Fruit fly (Drosophila melanogaster) whole organism, embryonic: ENCODE results near the gene CG43127.

Experiments used
- Adf1 ChIP-seq: fragments of 200-800 bp; sonication (Bioruptor generic); IDR thresholded peaks from 2 replicates; pipeline ENCODE4 v1.3.6; 2022; ENCODE audit warnings: missing biosample characterization, missing genetic modification characterization
- Antp ChIP-seq: fragments of 200-800 bp; sonication (Bioruptor generic); optimal IDR thresholded peaks from 3 replicates; lab custom pipeline; 2016; ENCODE audit warnings: missing biosample characterization, missing genetic modification characterization
- Atf-2 ChIP-seq: fragments of 200-800 bp; sonication (Bioruptor generic); optimal IDR thresholded peaks from 2 replicates; lab custom pipeline; 2016; ENCODE audit warnings: missing biosample characterization, missing genetic modification characterization
- Atf3 ChIP-seq: fragments of 200-800 bp; sonication (Bioruptor generic); optimal IDR thresholded peaks from 3 replicates; lab custom pipeline; 2016; ENCODE audit warnings: missing biosample characterization, missing genetic modification characterization
- CG10565 ChIP-seq: fragments of 200-800 bp; sonication (Bioruptor generic); optimal IDR thresholded peaks from 3 replicates; lab custom pipeline; 2016; ENCODE audit warnings: missing biosample characterization, mild to moderate bottlenecking, missing genetic modification characterization
- CG14860 ChIP-seq: fragments of 200-800 bp; sonication (Bioruptor generic); IDR thresholded peaks from 3 replicates; pipeline ENCODE4 v1.3.6; 2022; ENCODE audit warnings: missing biosample characterization, missing genetic modification characterization; ENCODE audit not compliant: partially characterized antibody
- CG1529 ChIP-seq: fragments of 200-800 bp; sonication (Bioruptor generic); optimal IDR thresholded peaks from 3 replicates; lab custom pipeline; 2018; ENCODE audit warnings: missing biosample characterization, missing genetic modification characterization
- CG15514 ChIP-seq: fragments of 200-800 bp; sonication (Bioruptor generic); optimal IDR thresholded peaks from 3 replicates; lab custom pipeline; 2017; ENCODE audit warnings: missing biosample characterization, missing genetic modification characterization, mild to moderate bottlenecking, moderate library complexity, missing genetic modification reagents
- CG17359 ChIP-seq: fragments of 200-800 bp; sonication (Bioruptor generic); optimal IDR thresholded peaks from 3 replicates; lab custom pipeline; 2018; ENCODE audit warnings: missing biosample characterization, mild to moderate bottlenecking, missing genetic modification characterization, moderate library complexity
- CG17829 ChIP-seq: fragments of 200-800 bp; optimal IDR thresholded peaks from 2 replicates; lab custom pipeline; 2019; ENCODE audit warnings: missing biosample characterization, mild to moderate bottlenecking, missing genetic modification characterization, moderate library complexity
- CG2678 ChIP-seq: fragments of 200-800 bp; sonication (Bioruptor generic); optimal IDR thresholded peaks from 3 replicates; lab custom pipeline; 2019; ENCODE audit warnings: missing biosample characterization, mild to moderate bottlenecking, missing genetic modification characterization, moderate library complexity
- CG3281 ChIP-seq: fragments of 200-800 bp; sonication (Bioruptor generic); optimal IDR thresholded peaks from 3 replicates; lab custom pipeline; 2017; ENCODE audit warnings: missing biosample characterization, mild to moderate bottlenecking, missing genetic modification characterization
- CG3995 ChIP-seq: fragments of 200-800 bp; sonication (Bioruptor generic); optimal IDR thresholded peaks from 3 replicates; lab custom pipeline; 2016; ENCODE audit warnings: missing biosample characterization, missing genetic modification characterization
- CG4707 ChIP-seq: fragments of 200-800 bp; sonication (Bioruptor generic); optimal IDR thresholded peaks from 2 replicates; lab custom pipeline; 2018; ENCODE audit warnings: missing biosample characterization, mild to moderate bottlenecking, missing genetic modification characterization, moderate library complexity
- CG4854 ChIP-seq: fragments of 200-800 bp; sonication (Bioruptor generic); optimal IDR thresholded peaks from 2 replicates; lab custom pipeline; 2016; ENCODE audit warnings: missing biosample characterization, missing genetic modification characterization, inconsistent platforms
- CG6854 ChIP-seq: fragments of 200-800 bp; sonication (Bioruptor generic); optimal IDR thresholded peaks from 3 replicates; lab custom pipeline; 2017; ENCODE audit warnings: missing biosample characterization, mild to moderate bottlenecking, missing genetic modification characterization
- CG8281 ChIP-seq: fragments of 200-800 bp; sonication (Bioruptor generic); optimal IDR thresholded peaks from 2 replicates; lab custom pipeline; 2018; ENCODE audit warnings: missing biosample characterization, mild to moderate bottlenecking, missing genetic modification characterization, moderate library complexity
- CTCF ChIP-seq: fragments of 200-800 bp; sonication (Bioruptor generic); optimal IDR thresholded peaks from 2 replicates; lab custom pipeline; 2017; ENCODE audit warnings: missing biosample characterization, mild to moderate bottlenecking, missing genetic modification characterization, moderate library complexity
- D19A ChIP-seq: fragments of 200-800 bp; optimal IDR thresholded peaks from 3 replicates; lab custom pipeline; 2019; ENCODE audit warnings: missing biosample characterization, mild to moderate bottlenecking, missing genetic modification characterization, moderate library complexity
- Dad ChIP-seq: fragments of 200-800 bp; sonication (Bioruptor generic); optimal IDR thresholded peaks from 3 replicates; lab custom pipeline; 2016; ENCODE audit warnings: missing biosample characterization, missing genetic modification characterization
- Dip2 ChIP-seq: fragments of 200-800 bp; sonication (Bioruptor generic); IDR thresholded peaks from 2 replicates; pipeline ENCODE4 v1.3.6; 2022; ENCODE audit warnings: missing biosample characterization, missing genetic modification characterization
- Doc3 ChIP-seq: fragments of 200-800 bp; sonication (Bioruptor generic); IDR thresholded peaks from 3 replicates; pipeline ENCODE4 v1.3.6; 2022; ENCODE audit warnings: missing biosample characterization, missing genetic modification characterization; ENCODE audit not compliant: partially characterized antibody
- Dref ChIP-seq: fragments of 200-800 bp; sonication (Bioruptor generic); IDR thresholded peaks from 2 replicates; pipeline ENCODE4 v1.3.6; 2022; ENCODE audit warnings: missing biosample characterization, missing genetic modification characterization
- Fer2 ChIP-seq: fragments of 200-800 bp; sonication (Bioruptor generic); optimal IDR thresholded peaks from 2 replicates; lab custom pipeline; 2018; ENCODE audit warnings: missing biosample characterization, mild to moderate bottlenecking, missing genetic modification characterization, moderate library complexity
- HLHmδ ChIP-seq: fragments of 200-800 bp; sonication (Bioruptor generic); optimal IDR thresholded peaks from 2 replicates; lab custom pipeline; 2018; ENCODE audit warnings: missing biosample characterization, mild to moderate bottlenecking, missing genetic modification characterization, moderate library complexity
- HmgZ ChIP-seq: fragments of 200-800 bp; sonication (Bioruptor generic); optimal IDR thresholded peaks from 2 replicates; lab custom pipeline; 2018; ENCODE audit warnings: missing biosample characterization, mild to moderate bottlenecking, missing genetic modification characterization
- Hr78 ChIP-seq, 2 experiments: fragments of 200-800 bp in 1 of 2; fragments of >200 bp in 1 of 2; sonication (Bioruptor generic) in 1 of 2; optimal IDR thresholded peaks; 2 replicates each; lab custom pipeline; 2017 to 2019; ENCODE audit warnings: missing biosample characterization in 2 of 2, missing genetic modification characterization in 2 of 2, mild to moderate bottlenecking in 1 of 2, moderate library complexity in 1 of 2
- Lhr ChIP-seq: fragments of 200-800 bp; sonication (Bioruptor generic); optimal IDR thresholded peaks from 3 replicates; lab custom pipeline; 2017; ENCODE audit warnings: mild to moderate bottlenecking, missing biosample characterization, missing genetic modification reagents, missing genetic modification characterization
- Nf-YA ChIP-seq: fragments of 200-800 bp; sonication (Bioruptor generic); IDR thresholded peaks from 2 replicates; pipeline ENCODE4 v1.3.6; 2022; ENCODE audit warnings: missing biosample characterization, missing genetic modification characterization
- Pdp1 ChIP-seq, 2 experiments: fragments of 200-800 bp; sonication (Bioruptor generic); optimal IDR thresholded peaks; 3 replicates each; lab custom pipeline; 2016; ENCODE audit warnings: missing biosample characterization in 2 of 2, missing genetic modification characterization in 2 of 2, mild to moderate bottlenecking in 1 of 2, moderate library complexity in 1 of 2
- Rx ChIP-seq: fragments of 200-800 bp; sonication (Bioruptor generic); IDR thresholded peaks from 2 replicates; pipeline ENCODE4 v1.3.6; 2022; ENCODE audit warnings: missing biosample characterization, missing genetic modification characterization
- Side ChIP-seq: fragments of 200-800 bp; sonication (Bioruptor generic); optimal IDR thresholded peaks from 2 replicates; lab custom pipeline; 2016; ENCODE audit warnings: missing biosample characterization, missing genetic modification characterization
- Tbp ChIP-seq: fragments of >200 bp; optimal IDR thresholded peaks from 2 replicates; lab custom pipeline; 2018; ENCODE audit warnings: missing biosample characterization, missing genetic modification characterization
- Trl ChIP-seq, 3 experiments: fragments of >200 bp in 2 of 3; fragments of 200-800 bp in 1 of 3; sonication (Bioruptor generic) in 1 of 3; optimal IDR thresholded peaks; 2 replicates in 1 of 3; 3 replicates in 2 of 3; lab custom pipeline; 2016 to 2017; ENCODE audit warnings: missing biosample characterization in 1 of 3, missing genetic modification characterization in 1 of 3
- aop ChIP-seq: fragments of 200-800 bp; sonication (Bioruptor generic); IDR thresholded peaks from 2 replicates; pipeline ENCODE4 v1.3.6; 2022; ENCODE audit warnings: missing biosample characterization, missing genetic modification characterization
- chinmo ChIP-seq: fragments of 200-800 bp; sonication (Bioruptor generic); IDR thresholded peaks from 4 replicates; pipeline ENCODE4 v1.3.6; 2022; ENCODE audit warnings: missing biosample characterization, missing genetic modification characterization; ENCODE audit not compliant: partially characterized antibody
- chn ChIP-seq: fragments of 200-800 bp; sonication (Bioruptor generic); optimal IDR thresholded peaks from 2 replicates; lab custom pipeline; 2016; ENCODE audit warnings: missing biosample characterization, missing genetic modification characterization
- crc ChIP-seq: fragments of 200-800 bp; sonication (Bioruptor generic); optimal IDR thresholded peaks from 2 replicates; lab custom pipeline; 2016; ENCODE audit warnings: missing biosample characterization, missing genetic modification characterization
- fu2 ChIP-seq: fragments of 200-800 bp; sonication (Bioruptor generic); optimal IDR thresholded peaks from 2 replicates; lab custom pipeline; 2016; ENCODE audit warnings: missing biosample characterization, missing genetic modification characterization
- h ChIP-seq: fragments of >200 bp; optimal IDR thresholded peaks from 2 replicates; lab custom pipeline; 2017
- ham ChIP-seq: fragments of 200-800 bp; sonication (Bioruptor generic); IDR thresholded peaks from 2 replicates; pipeline ENCODE4 v1.3.6; 2022; ENCODE audit warnings: missing biosample characterization, missing genetic modification characterization
- ken ChIP-seq: fragments of 200-800 bp; sonication (Bioruptor generic); IDR thresholded peaks from 3 replicates; pipeline ENCODE4 v1.3.6; 2022; ENCODE audit warnings: missing biosample characterization, missing genetic modification characterization
- mirr ChIP-seq: fragments of 200-800 bp; sonication (Bioruptor generic); optimal IDR thresholded peaks from 3 replicates; lab custom pipeline; 2018; ENCODE audit warnings: missing biosample characterization, mild to moderate bottlenecking, missing genetic modification characterization
- ranshi ChIP-seq: fragments of 200-800 bp; sonication (Bioruptor generic); IDR thresholded peaks from 2 replicates; pipeline ENCODE4 v1.3.6; 2022; ENCODE audit warnings: missing biosample characterization, missing genetic modification characterization
- sisA ChIP-seq: fragments of 200-800 bp; sonication (Bioruptor generic); IDR thresholded peaks from 2 replicates; pipeline ENCODE4 v1.3.6; 2022; ENCODE audit warnings: missing biosample characterization, missing genetic modification characterization
- ssp ChIP-seq: fragments of 200-800 bp; sonication (Bioruptor generic); IDR thresholded peaks from 2 replicates; pipeline ENCODE4 v1.3.6; 2022; ENCODE audit warnings: missing biosample characterization, missing genetic modification characterization
- tgo ChIP-seq: fragments of 200-800 bp; sonication (Bioruptor generic); IDR thresholded peaks from 3 replicates; pipeline ENCODE4 v1.3.6; 2022; ENCODE audit warnings: missing biosample characterization, missing genetic modification characterization
- unc-4 ChIP-seq: fragments of 200-800 bp; sonication (Bioruptor generic); IDR thresholded peaks from 2 replicates; pipeline ENCODE4 v1.3.6; 2022; ENCODE audit warnings: missing biosample characterization, missing genetic modification characterization; ENCODE audit not compliant: partially characterized antibody
- usp ChIP-seq: fragments of >200 bp; optimal IDR thresholded peaks from 2 replicates; lab custom pipeline; 2017; ENCODE audit warnings: missing biosample characterization, missing genetic modification characterization
- vfl ChIP-seq: fragments of 200-800 bp; sonication (Bioruptor generic); optimal IDR thresholded peaks from 2 replicates; lab custom pipeline; 2016; ENCODE audit warnings: missing biosample characterization, missing genetic modification characterization

CG43127 gene

dm6 chr3L:10656451-10657198 is 31.2 kb upstream of the CG43127 start (continued):
- TF ChIP-seq Side (GFP tag; lab: Kevin White, UChicago) (peak; percentile 67), Adf1 (no peak), CG15514 (GFP tag; lab: Kevin White, UChicago) (peak; percentile 61), sisA (GFP tag; lab: Robert Waterston, UW) (no peak), Rx (no peak), tgo (GFP tag; lab: Robert Waterston, UW) (peak; percentile 29; the same call in 1 of the 3 replicates), CG3995 (GFP tag; lab: Kevin White, UChicago) (peak; percentile 1), Tbp (GFP tag; lab: Kevin White, UChicago) (no peak), Pdp1 (GFP tag; optimal IDR thresholded peaks at IDR 0.05; lab: Kevin White, UChicago) (peak; percentile 34 to 55), Atf-2 (GFP tag; lab: Kevin White, UChicago) (peak; percentile 32), Nf-YA (GFP tag; lab: Robert Waterston, UW) (no peak), Dref (GFP tag; lab: Robert Waterston, UW) (no peak), ham (GFP tag; lab: Robert Waterston, UW) (no peak), Antp (peak; percentile 51), CG14860 (no peak), HLHmδ (GFP tag; lab: Kevin White, UChicago) (no peak), Atf3 (GFP tag; lab: Kevin White, UChicago) (peak; percentile 48), CG1529 (GFP tag; lab: Kevin White, UChicago) (peak; percentile 67), HmgZ (peak; percentile 62), mirr (GFP tag; lab: Kevin White, UChicago) (peak; percentile 49), crc (GFP tag; lab: Kevin White, UChicago) (peak; percentile 48), h (lab: Kevin White, UChicago) (no peak), CG17359 (peak; percentile 85), Dad (GFP tag; lab: Kevin White, UChicago) (peak; percentile 11), ssp (GFP tag; lab: Robert Waterston, UW) (no peak), Trl (optimal IDR thresholded peaks at IDR 0.05; lab: Kevin White, UChicago) (no peak), Trl (GFP tag; optimal IDR thresholded peaks at IDR 0.05; lab: Kevin White, UChicago) (peak; percentile 77), aop (no peak), CG4854 (peak; percentile 64), usp (GFP tag; lab: Kevin White, UChicago) (no peak), CG4707 (GFP tag; lab: Kevin White, UChicago) (peak; percentile 78), Lhr (peak; percentile 36), CG3281 (GFP tag; lab: Kevin White, UChicago) (peak; percentile 69), unc-4 (no peak), chinmo (GFP tag; lab: Robert Waterston, UW) (no peak), ranshi (GFP tag; lab: Robert Waterston, UW) (peak; percentile 60; the same call in 1 of the 2 replicates), CG10565 (GFP tag; lab: Kevin White, UChicago) (no peak), CG8281 (tag; lab: Kevin White, UChicago) (peak; percentile 40), fu2 (GFP tag; lab: Kevin White, UChicago) (no peak), CTCF (peak; percentile 14), Hr78 (GFP tag; optimal IDR thresholded peaks at IDR 0.05; lab: Kevin White, UChicago) (peak in 1 of 2 experiments; percentile 34), CG6854 (GFP tag; lab: Kevin White, UChicago) (no peak), D19A (tag; lab: Kevin White, UChicago) (peak; percentile 34), Fer2 (tag; lab: Kevin White, UChicago) (peak; percentile 7), chn (GFP tag; lab: Kevin White, UChicago) (peak; percentile 21), CG2678 (tag; lab: Kevin White, UChicago) (peak; percentile 81), Doc3 (GFP tag; lab: Robert Waterston, UW) (no peak), ken (GFP tag; lab: Robert Waterston, UW) (no peak), CG17829 (peak; percentile 14), Dip2 (no peak), vfl (peak; percentile 37)
